Worm (Caenorhabditis elegans) whole organism, L2 larva: ENCODE data around the gene mthf-1.

Source experiments
- C34F6.9 ChIP-seq: fragments of 150-350 bp; optimal IDR thresholded peaks from 2 replicates; lab custom pipeline; 2014; ENCODE audit warnings: missing biosample characterization, missing genetic modification characterization
- F13H6.1 ChIP-seq: sonication (generic microtip); optimal IDR thresholded peaks from 2 replicates; lab custom pipeline; 2016; ENCODE audit warnings: missing genetic modification characterization, missing compliant biosample characterization
- Y55F3AM.14 ChIP-seq: fragments of 200-800 bp; sonication (Bioruptor generic); optimal IDR thresholded peaks from 2 replicates; lab custom pipeline; 2018; ENCODE audit warnings: mild to moderate bottlenecking, missing genetic modification characterization, missing compliant biosample characterization
- ZK546.5 ChIP-seq: sonication (generic microtip); optimal IDR thresholded peaks from 2 replicates; lab custom pipeline; 2017; ENCODE audit warnings: missing biosample characterization, missing genetic modification characterization
- alr-1 ChIP-seq: fragments of 150-350 bp; optimal IDR thresholded peaks from 2 replicates; lab custom pipeline; 2014; ENCODE audit warnings: missing biosample characterization, missing genetic modification characterization
- aly-2 ChIP-seq: fragments of 150-350 bp; optimal IDR thresholded peaks from 2 replicates; lab custom pipeline; 2014; ENCODE audit warnings: missing biosample characterization, missing genetic modification characterization
- blmp-1 ChIP-seq: sonication (generic microtip); optimal IDR thresholded peaks from 2 replicates; lab custom pipeline; 2017; ENCODE audit warnings: missing genetic modification characterization, mild to moderate bottlenecking, missing compliant biosample characterization, antibody characterized with exemption, moderate library complexity; ENCODE audit not compliant: insufficient read depth
- ceh-16 ChIP-seq: fragments of 150-350 bp; optimal IDR thresholded peaks from 2 replicates; lab custom pipeline; 2014; ENCODE audit warnings: missing biosample characterization, missing genetic modification characterization
- ceh-82 ChIP-seq: fragments of 150-350 bp; optimal IDR thresholded peaks from 2 replicates; lab custom pipeline; 2014; ENCODE audit warnings: missing biosample characterization, missing genetic modification characterization
- crh-2 ChIP-seq: sonication (generic microtip); optimal IDR thresholded peaks from 2 replicates; lab custom pipeline; 2017; ENCODE audit warnings: missing biosample characterization, missing genetic modification characterization
- elt-1 ChIP-seq: fragments of 150-350 bp; optimal IDR thresholded peaks from 2 replicates; lab custom pipeline; 2014; ENCODE audit warnings: missing biosample characterization, missing genetic modification characterization
- elt-3 ChIP-seq: sonication (generic microtip); optimal IDR thresholded peaks from 2 replicates; lab custom pipeline; 2017; ENCODE audit warnings: missing biosample characterization, missing genetic modification characterization
- fos-1 ChIP-seq: fragments of 150-350 bp; optimal IDR thresholded peaks from 2 replicates; lab custom pipeline; 2014; ENCODE audit warnings: missing biosample characterization, missing genetic modification characterization
- lin-13 ChIP-seq: fragments of 150-350 bp; optimal IDR thresholded peaks from 2 replicates; lab custom pipeline; 2014; ENCODE audit warnings: missing biosample characterization, missing genetic modification reagents, missing genetic modification characterization
- lin-39 ChIP-seq: fragments of 150-350 bp; optimal IDR thresholded peaks from 2 replicates; lab custom pipeline; 2014; ENCODE audit warnings: missing biosample characterization, missing genetic modification reagents, missing genetic modification characterization
- lsy-2 ChIP-seq, 2 experiments: fragments of 150-350 bp in 1 of 2; sonication (generic microtip) in 1 of 2; optimal IDR thresholded peaks; 2 replicates each; lab custom pipeline; 2014 to 2017; ENCODE audit warnings: missing biosample characterization in 2 of 2, missing genetic modification characterization in 2 of 2
- mab-5 ChIP-seq: fragments of 150-350 bp; optimal IDR thresholded peaks from 2 replicates; lab custom pipeline; 2014; ENCODE audit warnings: missing biosample characterization, missing genetic modification characterization
- mbf-1 ChIP-seq: sonication (generic microtip); optimal IDR thresholded peaks from 2 replicates; lab custom pipeline; 2017; ENCODE audit warnings: missing biosample characterization, missing genetic modification characterization
- nhr-10 ChIP-seq: sonication (generic microtip); optimal IDR thresholded peaks from 2 replicates; lab custom pipeline; 2017; ENCODE audit warnings: missing biosample characterization, missing genetic modification characterization
- nhr-129 ChIP-seq: fragments of 150-350 bp; optimal IDR thresholded peaks from 2 replicates; lab custom pipeline; 2014; ENCODE audit warnings: missing biosample characterization, missing genetic modification characterization
- nhr-6 ChIP-seq: fragments of 150-350 bp; optimal IDR thresholded peaks from 2 replicates; lab custom pipeline; 2014; ENCODE audit warnings: missing biosample characterization, missing genetic modification characterization
- nhr-77 ChIP-seq: fragments of 150-350 bp; optimal IDR thresholded peaks from 2 replicates; lab custom pipeline; 2014; ENCODE audit warnings: missing biosample characterization, missing genetic modification characterization
- peb-1 ChIP-seq: fragments of 150-350 bp; optimal IDR thresholded peaks from 2 replicates; lab custom pipeline; 2014; ENCODE audit warnings: missing biosample characterization, missing genetic modification characterization
- skn-1 ChIP-seq: sonication (generic microtip); optimal IDR thresholded peaks from 2 replicates; lab custom pipeline; 2017; ENCODE audit warnings: missing biosample characterization, missing genetic modification characterization
- sma-3 ChIP-seq: sonication (generic microtip); optimal IDR thresholded peaks from 2 replicates; lab custom pipeline; 2016; ENCODE audit warnings: missing genetic modification reagents, missing genetic modification characterization, missing compliant biosample characterization
- sma-9 ChIP-seq, 2 experiments: fragments of 150-350 bp in 1 of 2; sonication (generic microtip) in 1 of 2; optimal IDR thresholded peaks; 2 replicates each; lab custom pipeline; 2014 to 2016; ENCODE audit warnings: missing genetic modification characterization in 2 of 2, mild to moderate bottlenecking in 1 of 2, missing biosample characterization in 1 of 2, missing compliant biosample characterization in 1 of 2, missing genetic modification reagents in 1 of 2, moderate library complexity in 1 of 2
- snpc-4 ChIP-seq: fragments of 150-350 bp; optimal IDR thresholded peaks from 2 replicates; lab custom pipeline; 2014; ENCODE audit warnings: missing biosample characterization, missing genetic modification characterization
- unc-55 ChIP-seq: fragments of 150-350 bp; sonication (generic microtip); optimal IDR thresholded peaks from 3 replicates; lab custom pipeline; 2014; ENCODE audit warnings: missing biosample characterization, missing genetic modification reagents, missing genetic modification characterization
- ztf-1 ChIP-seq: fragments of 200-800 bp; sonication (Bioruptor generic); conservative IDR thresholded peaks from 2 replicates; pipeline ENCODE4 v1.3.6; 2022; ENCODE audit warnings: missing genetic modification characterization, missing compliant biosample characterization
- ztf-11 ChIP-seq: sonication (generic microtip); optimal IDR thresholded peaks from 2 replicates; lab custom pipeline; 2017; ENCODE audit warnings: missing biosample characterization, missing genetic modification characterization

The mthf-1 gene

DNA sequence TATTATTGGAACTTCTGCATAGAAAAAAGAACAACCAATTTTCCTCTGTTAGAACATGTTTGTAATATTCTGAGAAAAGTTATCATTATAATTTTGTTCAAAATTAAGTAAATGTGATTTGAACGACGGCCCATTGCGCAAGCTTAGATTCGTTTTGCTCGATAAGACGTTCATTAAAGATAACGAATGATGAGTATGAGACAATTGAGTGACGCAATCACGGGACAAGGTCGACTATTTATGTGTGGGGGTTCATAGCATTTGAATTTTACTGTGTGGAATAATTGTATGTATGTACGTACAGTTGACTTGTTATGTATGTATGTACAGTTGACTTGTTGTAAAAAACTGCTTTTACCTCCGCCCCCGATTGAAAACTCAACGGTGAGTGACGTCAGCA is 41.7 kb upstream of the mthf-1 start:
- TF ChIP-seq lin-39 (tag; lab: Kevin White, UChicago) (no peak), crh-2 (no peak), fos-1 (tag; lab: Kevin White, UChicago) (no peak), ZK546.5 (no peak), F13H6.1 (tag; lab: Kevin White, UChicago) (no peak), nhr-10 (no peak)
- TF ChIP-seq, all 48 proteins: peak for 0

- TF ChIP-seq elt-1 (tag; lab: Kevin White, UChicago) = no peak
- no peak for TF ChIP-seq sma-9 (GFP tag; optimal IDR thresholded peaks at IDR 0.05; lab: Kevin White, UChicago)
- TF ChIP-seq sma-9 (tag; optimal IDR thresholded peaks at IDR 0.05; lab: Kevin White, UChicago) = no peak
- TF ChIP-seq fos-1 (tag; lab: Kevin White, UChicago) = no peak
- TF ChIP-seq alr-1 (tag; lab: Kevin White, UChicago) = no peak
- TF ChIP-seq, all 48 proteins: peak for 0
Observed at ce11 chrII:7817580-7817979, 40.0 kb upstream of the mthf-1 start.

DNA sequence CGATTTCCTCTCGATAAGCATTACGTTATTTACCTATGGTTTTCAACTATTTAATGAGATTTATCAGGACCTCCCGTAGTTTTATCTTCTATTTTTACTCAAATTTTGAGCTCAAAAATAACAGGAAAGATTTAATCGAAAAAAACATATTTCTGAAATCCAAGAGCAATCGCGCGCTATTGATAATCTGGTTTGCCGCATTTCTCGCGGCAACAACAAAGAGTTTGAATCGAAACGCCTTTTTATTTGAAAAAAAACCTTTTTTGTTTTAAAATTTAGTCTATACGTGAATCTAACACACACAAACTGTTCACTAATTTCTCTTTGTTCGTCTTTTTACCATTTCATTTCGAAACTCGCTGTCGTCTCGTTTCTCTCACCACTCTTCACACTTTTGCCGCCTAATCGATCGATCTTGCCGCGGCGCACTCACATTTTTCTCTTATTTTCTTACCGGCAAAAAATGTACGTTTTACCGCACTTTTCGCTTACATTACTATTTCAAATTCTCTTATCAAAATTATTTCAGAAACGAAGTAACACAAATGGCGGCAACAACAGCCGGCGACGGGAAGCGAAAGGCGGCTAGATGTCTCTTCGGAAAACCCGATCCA is 38.6 kb upstream of the mthf-1 start, which contains the start of gene cki-2:
Gene cki-2 (plus strand): TSS at position 337 of the 614 bp plus-strand sequence.
- TF ChIP-seq elt-1 (tag; lab: Kevin White, UChicago) = no peak
- peak; percentile 43 for TF ChIP-seq fos-1 (tag; lab: Kevin White, UChicago)
- no peak for TF ChIP-seq crh-2
- no peak for TF ChIP-seq nhr-6 (tag; lab: Kevin White, UChicago)
- TF ChIP-seq blmp-1 (tag; lab: Kevin White, UChicago) = no peak
- peak; percentile 23 for TF ChIP-seq unc-55 (GFP tag; lab: Kevin White, UChicago)
- TF ChIP-seq aly-2 (tag; lab: Kevin White, UChicago) = no peak
- TF ChIP-seq Y55F3AM.14 (GFP tag; lab: Kevin White, UChicago) = no peak
- no peak for TF ChIP-seq ceh-16 (tag; lab: Kevin White, UChicago)
- TF ChIP-seq peb-1 = no peak
- peak; percentile 28 for TF ChIP-seq C34F6.9 (tag; lab: Kevin White, UChicago)
- TF ChIP-seq alr-1 (tag; lab: Kevin White, UChicago) = no peak
- no peak for TF ChIP-seq lin-39 (tag; lab: Kevin White, UChicago)
- no peak for TF ChIP-seq lin-13 (GFP tag; lab: Kevin White, UChicago)
- no peak for TF ChIP-seq sma-3 (GFP tag; lab: Kevin White, UChicago)
- TF ChIP-seq snpc-4 (tag; lab: Kevin White, UChicago) = no peak
- TF ChIP-seq ceh-82 (tag; lab: Kevin White, UChicago) = no peak
- TF ChIP-seq lsy-2 (tag; optimal IDR thresholded peaks at IDR 0.05; lab: Kevin White, UChicago) = peak in 1 of 2 experiments; percentile 45
- TF ChIP-seq nhr-10 = no peak
- TF ChIP-seq sma-9 (GFP tag; optimal IDR thresholded peaks at IDR 0.05; lab: Kevin White, UChicago) = peak; percentile 26
- no peak for TF ChIP-seq sma-9 (tag; optimal IDR thresholded peaks at IDR 0.05; lab: Kevin White, UChicago)
- TF ChIP-seq ztf-11 (tag; lab: Kevin White, UChicago) = no peak
- TF ChIP-seq ZK546.5 = no peak
- no peak for TF ChIP-seq mbf-1 (tag; lab: Kevin White, UChicago)

- TF ChIP-seq nhr-129 (tag; lab: Kevin White, UChicago) (peak; percentile 34), elt-3 (no peak)
Observed at ce11 chrII:7815406-7815805, 37.8 kb upstream of the mthf-1 start.

DNA sequence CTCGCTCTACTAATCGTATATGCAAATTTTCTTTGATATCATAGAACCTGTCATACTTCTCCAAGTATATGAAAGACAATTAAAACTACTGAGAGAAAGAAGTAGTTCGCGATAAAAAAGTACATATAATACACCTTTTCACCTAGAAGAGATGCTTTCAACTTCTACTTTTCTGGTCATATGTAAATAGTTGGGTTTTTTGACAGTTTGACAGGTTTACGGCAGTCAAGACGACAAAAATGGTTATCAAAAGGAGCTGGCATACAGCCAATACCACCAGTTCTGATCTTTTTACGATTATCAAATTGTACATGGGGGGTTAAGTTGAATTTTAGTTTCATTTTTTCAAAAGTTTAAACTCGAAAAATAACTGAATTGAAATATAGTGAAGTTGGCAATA is 37.3 kb upstream of the mthf-1 start:
- TF ChIP-seq fos-1 (tag; lab: Kevin White, UChicago) (peak; percentile 49), skn-1 (tag; lab: Kevin White, UChicago) (peak; percentile 30), ztf-1 (GFP tag; lab: Robert Waterston, UW) (no peak)

DNA sequence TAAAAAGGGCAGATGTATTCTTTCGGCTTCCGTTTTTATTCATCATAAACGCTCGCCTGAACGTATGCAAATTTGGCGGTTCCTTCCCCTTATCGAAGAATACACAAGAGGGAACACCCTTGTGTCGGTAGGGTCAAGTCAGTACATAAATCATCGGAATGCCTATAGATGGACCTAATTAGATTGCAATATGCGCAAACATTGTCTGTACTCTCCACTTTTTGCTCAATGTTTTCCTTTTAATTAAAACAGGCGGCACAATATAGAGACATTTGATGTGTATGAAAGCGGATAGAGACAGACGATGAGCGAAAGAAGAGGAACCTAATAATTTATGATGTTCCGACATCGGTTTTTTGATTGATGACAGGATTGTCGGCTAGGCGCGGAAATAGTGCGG is 36.6 kb upstream of the mthf-1 start:
- peak; percentile 49 for TF ChIP-seq mab-5 (tag; lab: Kevin White, UChicago)
- TF ChIP-seq nhr-77 (tag; lab: Kevin White, UChicago) = no peak
- no peak for TF ChIP-seq alr-1 (tag; lab: Kevin White, UChicago)
